Worm (Caenorhabditis elegans) whole organism, L4 larva: ENCODE results near the gene dmd-3.

Source experiments
- F10B5.3 ChIP-seq: sonication (generic microtip); optimal IDR thresholded peaks from 2 replicates; lab custom pipeline; 2016; ENCODE audit warnings: mild to moderate bottlenecking, missing genetic modification characterization, missing compliant biosample characterization
- F44E2.7 ChIP-seq: fragments of 200-800 bp; sonication (Bioruptor generic); IDR thresholded peaks from 2 replicates; pipeline ENCODE4 v2.1.2; 2022; ENCODE audit warnings: missing genetic modification characterization, missing compliant biosample characterization
- F49E8.2 ChIP-seq: sonication (generic microtip); optimal IDR thresholded peaks from 2 replicates; lab custom pipeline; 2016; ENCODE audit warnings: missing compliant biosample characterization, mild to moderate bottlenecking, missing genetic modification characterization, borderline replicate concordance
- R02D3.7 ChIP-seq: fragments of 150-350 bp; sonication (generic microtip); optimal IDR thresholded peaks from 3 replicates; lab custom pipeline; 2014; ENCODE audit warnings: missing biosample characterization, missing genetic modification characterization
- T20F7.1 ChIP-seq: fragments of 200-800 bp; sonication (Bioruptor generic); optimal IDR thresholded peaks from 2 replicates; lab custom pipeline; 2018; ENCODE audit warnings: mild to moderate bottlenecking, missing genetic modification characterization, missing compliant biosample characterization
- ZK337.2 ChIP-seq: fragments of 200-800 bp; sonication (Bioruptor generic); IDR thresholded peaks from 2 replicates; pipeline ENCODE4 v1.3.6; 2022; ENCODE audit warnings: missing genetic modification reagents, missing genetic modification characterization, missing compliant biosample characterization
- aha-1 ChIP-seq: fragments of 150-350 bp; peaks from one replicate; lab custom pipeline; 2014; ENCODE audit warnings: missing biosample characterization, missing genetic modification characterization
- arid-1 ChIP-seq: fragments of 200-800 bp; sonication (Bioruptor generic); conservative IDR thresholded peaks from 2 replicates; pipeline ENCODE4 v1.3.6; 2022; ENCODE audit warnings: missing genetic modification reagents, missing genetic modification characterization, missing compliant biosample characterization
- ceh-20 ChIP-seq: fragments of 200-800 bp; sonication (Bioruptor generic); IDR thresholded peaks from 2 replicates; pipeline ENCODE4 v1.3.6; 2022; ENCODE audit warnings: missing genetic modification reagents, missing genetic modification characterization, missing compliant biosample characterization
- ceh-28 ChIP-seq: fragments of 150-350 bp; optimal IDR thresholded peaks from 2 replicates; lab custom pipeline; 2014; ENCODE audit warnings: missing biosample characterization, missing genetic modification reagents, missing genetic modification characterization
- ceh-32 ChIP-seq: sonication (generic microtip); optimal IDR thresholded peaks from 2 replicates; lab custom pipeline; 2016; ENCODE audit warnings: mild to moderate bottlenecking, missing genetic modification characterization, missing compliant biosample characterization; ENCODE audit not compliant: poor library complexity
- ceh-44 ChIP-seq: fragments of 200-800 bp; sonication (Bioruptor generic); IDR thresholded peaks from 2 replicates; pipeline ENCODE4 v1.3.6; 2022; ENCODE audit warnings: missing genetic modification reagents, missing genetic modification characterization, missing compliant biosample characterization
- ces-1 ChIP-seq: fragments of 150-350 bp; sonication (generic microtip); optimal IDR thresholded peaks from 4 replicates; lab custom pipeline; 2014; ENCODE audit warnings: missing biosample characterization, missing genetic modification reagents, missing genetic modification characterization
- cey-2 ChIP-seq: sonication (generic microtip); optimal IDR thresholded peaks from 3 replicates; lab custom pipeline; 2017; ENCODE audit warnings: missing genetic modification characterization, mild to moderate bottlenecking, missing compliant biosample characterization, antibody characterized with exemption, borderline replicate concordance; ENCODE audit not compliant: insufficient read depth
- ctbp-1 ChIP-seq: fragments of 200-800 bp; sonication (Bioruptor generic); IDR thresholded peaks from 2 replicates; pipeline ENCODE4 v1.3.6; 2022; ENCODE audit warnings: missing genetic modification reagents, missing genetic modification characterization, missing compliant biosample characterization
- daf-12 ChIP-seq: fragments of 150-350 bp; optimal IDR thresholded peaks from 2 replicates; lab custom pipeline; 2014; ENCODE audit warnings: missing biosample characterization, missing genetic modification reagents, missing genetic modification characterization
- daf-16 ChIP-seq, 3 experiments: sonication (generic microtip); optimal IDR thresholded peaks; 2 replicates each; lab custom pipeline; 2016 to 2017; ENCODE audit warnings: missing genetic modification characterization in 3 of 3, missing genetic modification reagents in 3 of 3, mild to moderate bottlenecking in 2 of 3, missing compliant biosample characterization in 2 of 3, missing biosample characterization in 1 of 3, moderate library complexity in 1 of 3
- dmd-6 ChIP-seq: fragments of 200-800 bp; sonication (Bioruptor generic); IDR thresholded peaks from 2 replicates; pipeline ENCODE4 v1.3.6; 2022; ENCODE audit warnings: missing genetic modification reagents, missing genetic modification characterization, missing compliant biosample characterization
- dmd-9 ChIP-seq: fragments of 200-800 bp; sonication (Bioruptor generic); IDR thresholded peaks from 2 replicates; pipeline ENCODE4 v1.3.6; 2022; ENCODE audit warnings: missing genetic modification reagents, missing genetic modification characterization, missing compliant biosample characterization
- duxl-1 ChIP-seq: sonication (generic microtip); optimal IDR thresholded peaks from 2 replicates; lab custom pipeline; 2016; ENCODE audit warnings: mild to moderate bottlenecking, missing genetic modification characterization, moderate library complexity, missing compliant biosample characterization; ENCODE audit not compliant: poor library complexity
- dve-1 ChIP-seq: sonication (generic microtip); optimal IDR thresholded peaks from 2 replicates; lab custom pipeline; 2017; ENCODE audit warnings: antibody characterized with exemption, mild to moderate bottlenecking, missing genetic modification characterization, missing compliant biosample characterization; ENCODE audit not compliant: insufficient read depth
- hif-1 ChIP-seq, 2 experiments: sonication (generic microtip); optimal IDR thresholded peaks; 2 replicates each; lab custom pipeline; 2016 to 2017; ENCODE audit warnings: missing compliant biosample characterization in 2 of 2, missing genetic modification characterization in 2 of 2, missing genetic modification reagents in 2 of 2, missing genotype in 2 of 2, mild to moderate bottlenecking in 1 of 2
- jun-1 ChIP-seq: fragments of 150-350 bp; optimal IDR thresholded peaks from 2 replicates; lab custom pipeline; 2014; ENCODE audit warnings: missing biosample characterization, missing genetic modification reagents, missing genetic modification characterization
- lim-7 ChIP-seq: fragments of 200-800 bp; sonication (Bioruptor generic); IDR thresholded peaks from 2 replicates; pipeline ENCODE4 v1.3.6; 2022; ENCODE audit warnings: missing genetic modification characterization, missing compliant biosample characterization
- lin-1 ChIP-seq: fragments of 200-800 bp; sonication (Bioruptor generic); IDR thresholded peaks from 2 replicates; pipeline ENCODE4 v1.3.6; 2022; ENCODE audit warnings: missing genetic modification reagents, missing genetic modification characterization, missing compliant biosample characterization
- lin-15B ChIP-seq: fragments of 150-350 bp; sonication (generic microtip); optimal IDR thresholded peaks from 3 replicates; lab custom pipeline; 2014; ENCODE audit warnings: missing biosample characterization, missing genetic modification characterization
- lin-39 ChIP-seq: fragments of 150-350 bp; optimal IDR thresholded peaks from 2 replicates; lab custom pipeline; 2014; ENCODE audit warnings: missing biosample characterization, missing genetic modification reagents, missing genetic modification characterization
- lsy-2 ChIP-seq, 2 experiments: fragments of 150-350 bp in 1 of 2; sonication (generic microtip) in 1 of 2; optimal IDR thresholded peaks; 2 replicates each; lab custom pipeline; 2014 to 2017; ENCODE audit warnings: missing biosample characterization in 2 of 2, missing genetic modification characterization in 2 of 2
- madf-5 ChIP-seq, 2 experiments: fragments of 200-800 bp; sonication (Bioruptor generic); IDR thresholded peaks; 2 replicates each; pipeline ENCODE4 v1.3.6; 2022; ENCODE audit warnings: missing compliant biosample characterization in 2 of 2, missing genetic modification characterization in 2 of 2
- mdl-1 ChIP-seq, 2 experiments: fragments of 150-350 bp in 1 of 2; sonication (generic microtip) in 1 of 2; optimal IDR thresholded peaks; 2 replicates each; lab custom pipeline; 2014 to 2017; ENCODE audit warnings: missing biosample characterization in 2 of 2, missing genetic modification characterization in 2 of 2
- mxl-2 ChIP-seq: fragments of 200-800 bp; sonication (Bioruptor generic); conservative IDR thresholded peaks from 2 replicates; pipeline ENCODE4 v1.3.6; 2022; ENCODE audit warnings: missing genetic modification reagents, missing genetic modification characterization, missing compliant biosample characterization
- mxl-3 ChIP-seq: fragments of 200-800 bp; sonication (Bioruptor generic); optimal IDR thresholded peaks from 2 replicates; lab custom pipeline; 2018; ENCODE audit warnings: mild to moderate bottlenecking, missing genetic modification characterization, missing compliant biosample characterization
- nhr-25 ChIP-seq: sonication (generic microtip); optimal IDR thresholded peaks from 2 replicates; lab custom pipeline; 2017; ENCODE audit warnings: missing genetic modification characterization, mild to moderate bottlenecking, missing compliant biosample characterization, antibody characterized with exemption, moderate library complexity, borderline replicate concordance; ENCODE audit not compliant: insufficient read depth
- nhr-28 ChIP-seq: fragments of 150-350 bp; optimal IDR thresholded peaks from 2 replicates; lab custom pipeline; 2014; ENCODE audit warnings: missing biosample characterization, missing genetic modification characterization
- nhr-41 ChIP-seq: fragments of 200-800 bp; sonication (Bioruptor generic); IDR thresholded peaks from 2 replicates; pipeline ENCODE4 v1.3.6; 2022; ENCODE audit warnings: missing genetic modification reagents, missing genetic modification characterization, missing compliant biosample characterization
- php-3 ChIP-seq: fragments of 200-800 bp; sonication (Bioruptor generic); IDR thresholded peaks from 2 replicates; pipeline ENCODE4 v1.3.6; 2022; ENCODE audit warnings: missing genetic modification reagents, missing genetic modification characterization, missing compliant biosample characterization
- pqm-1 ChIP-seq: sonication (generic microtip); optimal IDR thresholded peaks from 2 replicates; lab custom pipeline; 2017; ENCODE audit warnings: missing biosample characterization, missing genetic modification characterization
- set-16 ChIP-seq: fragments of 200-800 bp; sonication (Bioruptor generic); IDR thresholded peaks from 2 replicates; pipeline ENCODE4 v1.3.6; 2022; ENCODE audit warnings: missing genetic modification reagents, missing genetic modification characterization, missing compliant biosample characterization
- snpc-4 ChIP-seq: fragments of 150-350 bp; optimal IDR thresholded peaks from 2 replicates; lab custom pipeline; 2014; ENCODE audit warnings: missing biosample characterization, missing genetic modification characterization
- spr-1 ChIP-seq: sonication (generic microtip); optimal IDR thresholded peaks from 2 replicates; lab custom pipeline; 2016; ENCODE audit warnings: mild to moderate bottlenecking, missing genetic modification characterization, missing compliant biosample characterization
- spr-3 ChIP-seq: fragments of 200-800 bp; sonication (Bioruptor generic); optimal IDR thresholded peaks from 2 replicates; lab custom pipeline; 2018; ENCODE audit warnings: mild to moderate bottlenecking, missing genetic modification characterization, missing compliant biosample characterization
- unc-130 ChIP-seq: sonication (generic microtip); optimal IDR thresholded peaks from 2 replicates; lab custom pipeline; 2016; ENCODE audit warnings: missing genetic modification reagents, missing genetic modification characterization, missing compliant biosample characterization
- vab-7 ChIP-seq: fragments of 200-800 bp; sonication (Bioruptor generic); IDR thresholded peaks from 2 replicates; pipeline ENCODE4 v1.3.6; 2022; ENCODE audit warnings: missing genetic modification reagents, missing genetic modification characterization, missing compliant biosample characterization
- zag-1 ChIP-seq: fragments of 150-350 bp; optimal IDR thresholded peaks from 2 replicates; lab custom pipeline; 2014; ENCODE audit warnings: missing biosample characterization, missing genetic modification characterization
- zip-11 ChIP-seq: fragments of 200-800 bp; sonication (Bioruptor generic); IDR thresholded peaks from 2 replicates; pipeline ENCODE4 v1.3.6; 2022; ENCODE audit warnings: missing genetic modification characterization, missing compliant biosample characterization
- zip-2 ChIP-seq: fragments of 150-350 bp; optimal IDR thresholded peaks from 2 replicates; lab custom pipeline; 2014; ENCODE audit warnings: missing biosample characterization, missing genetic modification characterization
- ztf-11 ChIP-seq: fragments of 150-350 bp; optimal IDR thresholded peaks from 2 replicates; lab custom pipeline; 2014; ENCODE audit warnings: missing biosample characterization, missing genetic modification characterization

dmd-3 gene

DNA sequence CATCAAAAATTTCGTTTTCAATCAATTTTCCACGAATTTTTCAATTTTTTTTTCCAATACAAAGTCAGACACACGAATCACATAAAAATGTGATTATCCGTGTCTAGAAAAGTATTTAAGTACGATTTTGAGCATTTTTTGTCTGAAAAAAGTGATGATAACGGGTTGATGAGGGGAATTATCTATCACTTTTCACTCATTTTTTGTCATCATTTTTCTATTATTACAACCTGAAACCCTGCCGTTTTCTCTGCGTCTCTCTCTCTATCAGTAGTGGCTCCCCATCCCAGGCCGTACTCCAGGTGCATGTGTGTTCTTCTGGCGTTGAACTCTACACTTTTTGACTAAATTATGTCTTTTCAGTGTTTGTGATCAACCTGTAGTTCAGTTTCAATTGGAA, 17.3 kb upstream of the dmd-3 start (continued):
- no peak for TF ChIP-seq nhr-25
- no peak for TF ChIP-seq F10B5.3 (tag; lab: Kevin White, UChicago)
- TF ChIP-seq T20F7.1: no peak
- no peak for TF ChIP-seq jun-1 (tag; lab: Kevin White, UChicago)
- no peak for TF ChIP-seq aha-1 (tag; lab: Kevin White, UChicago)
- no peak for TF ChIP-seq lsy-2 (tag; optimal IDR thresholded peaks at IDR 0.05; lab: Kevin White, UChicago)
- no peak for TF ChIP-seq ztf-11 (tag; lab: Kevin White, UChicago)
- no peak for TF ChIP-seq ceh-28 (tag; lab: Kevin White, UChicago)
- TF ChIP-seq mdl-1 (tag; optimal IDR thresholded peaks at IDR 0.05; lab: Kevin White, UChicago): no peak
- no peak for TF ChIP-seq daf-16 (GFP tag; optimal IDR thresholded peaks at IDR 0.05; lab: Kevin White, UChicago)
- TF ChIP-seq daf-16 (tag; optimal IDR thresholded peaks at IDR 0.05; lab: Kevin White, UChicago): peak; percentile 47
- TF ChIP-seq lin-39 (tag; lab: Kevin White, UChicago): no peak
- no peak for TF ChIP-seq zip-11
- no peak for TF ChIP-seq lim-7
- TF ChIP-seq pqm-1: peak; percentile 91
- TF ChIP-seq unc-130 (GFP tag; lab: Kevin White, UChicago): no peak
- no peak for TF ChIP-seq snpc-4 (tag; lab: Kevin White, UChicago)
- TF ChIP-seq ctbp-1 (GFP tag; lab: Robert Waterston, UW): no peak
- no peak for TF ChIP-seq lin-1 (GFP tag; lab: Robert Waterston, UW)
- TF ChIP-seq ceh-20 (GFP tag; lab: Robert Waterston, UW): no peak
- peak; percentile 43 for TF ChIP-seq dve-1 (tag; lab: Kevin White, UChicago)
- no peak for TF ChIP-seq set-16 (GFP tag; lab: Robert Waterston, UW)
- TF ChIP-seq ceh-44: no peak
- no peak for TF ChIP-seq hif-1 (tag; optimal IDR thresholded peaks at IDR 0.05; lab: Kevin White, UChicago)
- TF ChIP-seq cey-2 (tag; lab: Kevin White, UChicago): no peak
- peak; percentile 64; the same call in 1 of the 2 replicates for TF ChIP-seq dmd-6 (GFP tag; lab: Robert Waterston, UW)
- TF ChIP-seq ZK337.2 (GFP tag; lab: Robert Waterston, UW): no peak
- TF ChIP-seq arid-1 (GFP tag; lab: Robert Waterston, UW): no peak
- TF ChIP-seq zip-2 (tag; lab: Kevin White, UChicago): no peak
- no peak for TF ChIP-seq madf-5 (GFP tag; IDR thresholded peaks at IDR 0.05; lab: Robert Waterston, UW)
- TF ChIP-seq ceh-32 (tag; lab: Kevin White, UChicago): no peak
- no peak for TF ChIP-seq mxl-3
- 0 out of 2 replicates have a peak, but pooled peaks have one; percentile 7 for TF ChIP-seq php-3
- TF ChIP-seq duxl-1 (tag; lab: Kevin White, UChicago): no peak
- TF ChIP-seq F44E2.7 (GFP tag; lab: Robert Waterston, UW): no peak
- no peak for TF ChIP-seq F49E8.2 (tag; lab: Kevin White, UChicago)

DNA sequence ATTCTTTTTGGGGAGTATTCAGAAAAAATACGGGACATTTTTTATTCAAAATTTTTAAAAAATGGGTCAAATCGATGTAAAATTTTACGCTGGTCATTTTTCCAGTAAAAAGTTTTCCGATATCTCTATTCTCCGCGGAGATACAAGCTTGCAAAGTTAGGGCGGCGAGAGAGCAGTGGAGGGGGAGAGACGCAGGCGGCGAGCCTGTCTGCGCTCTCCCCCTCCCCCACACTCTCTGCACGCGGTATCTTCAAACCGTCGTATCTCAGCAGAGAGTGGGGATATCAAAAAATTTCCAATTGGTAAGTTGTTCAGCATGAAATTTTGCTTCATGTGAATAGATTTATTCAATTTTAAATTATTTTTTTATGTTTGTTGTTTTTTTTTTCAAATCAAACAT, 16.8 kb upstream of the dmd-3 start:
- TF ChIP-seq set-16 (GFP tag; lab: Robert Waterston, UW) (peak; percentile 60), F49E8.2 (tag; lab: Kevin White, UChicago) (no peak), mxl-2 (no peak), vab-7 (GFP tag; lab: Robert Waterston, UW) (no peak), aha-1 (tag; lab: Kevin White, UChicago) (peak; percentile 83)

DNA sequence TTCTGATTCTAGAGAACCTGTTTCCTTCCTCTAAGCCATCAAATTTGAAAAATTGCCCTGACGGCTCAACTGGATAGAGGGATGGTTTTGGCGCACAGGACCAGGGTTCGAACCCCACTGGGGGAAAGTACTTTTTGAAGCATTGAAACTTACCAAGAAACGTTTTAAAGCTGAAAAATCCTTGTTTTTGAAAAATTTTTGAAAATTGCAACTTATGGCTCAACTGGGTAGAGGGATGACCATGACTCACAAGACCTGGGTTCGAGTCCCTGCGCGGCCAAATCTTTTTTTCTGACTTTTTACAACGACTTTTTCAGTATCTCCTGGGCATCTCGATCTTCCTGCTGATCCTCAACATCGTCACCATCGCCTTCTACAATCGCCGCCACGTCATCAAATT, 15.8 kb upstream of the dmd-3 start:
- no peak for TF ChIP-seq lin-15B (tag; lab: Kevin White, UChicago)
- TF ChIP-seq F44E2.7 (GFP tag; lab: Robert Waterston, UW): no peak
- TF ChIP-seq spr-1 (tag; lab: Kevin White, UChicago): no peak
- no peak for TF ChIP-seq spr-3
- TF ChIP-seq lin-39 (tag; lab: Kevin White, UChicago): no peak
- no peak for TF ChIP-seq nhr-41 (GFP tag; lab: Robert Waterston, UW)
- TF ChIP-seq nhr-28 (tag; lab: Kevin White, UChicago): no peak
- TF ChIP-seq daf-12 (tag; lab: Kevin White, UChicago): no peak
- no peak for TF ChIP-seq F10B5.3 (tag; lab: Kevin White, UChicago)
- no peak for TF ChIP-seq R02D3.7 (tag; lab: Kevin White, UChicago)
- no peak for TF ChIP-seq hif-1 (tag; optimal IDR thresholded peaks at IDR 0.05; lab: Kevin White, UChicago)
- TF ChIP-seq zip-11: no peak
- TF ChIP-seq ces-1 (GFP tag; lab: Kevin White, UChicago): no peak
- TF ChIP-seq zag-1 (tag; lab: Kevin White, UChicago): no peak
- TF ChIP-seq duxl-1 (tag; lab: Kevin White, UChicago): no peak
- no peak for TF ChIP-seq dmd-9 (GFP tag; lab: Robert Waterston, UW)
